Worm (Caenorhabditis elegans) whole organism, L4/young adult: ENCODE measurements around the gene dpy-1.

Source experiments
- W03F9.2 ChIP-seq: fragments of 150-350 bp; optimal IDR thresholded peaks from 2 replicates; lab custom pipeline; 2014; ENCODE audit warnings: missing biosample characterization, missing genetic modification characterization
- dao-5 ChIP-seq: sonication (generic microtip); optimal IDR thresholded peaks from 2 replicates; lab custom pipeline; 2016; ENCODE audit warnings: missing genotype, missing genetic modification characterization, moderate library complexity, missing compliant biosample characterization
- him-1 ChIP-seq: sonication (generic microtip); optimal IDR thresholded peaks from 2 replicates; lab custom pipeline; 2016; ENCODE audit warnings: missing genotype, missing genetic modification reagents, missing genetic modification characterization, missing compliant biosample characterization

DNA sequence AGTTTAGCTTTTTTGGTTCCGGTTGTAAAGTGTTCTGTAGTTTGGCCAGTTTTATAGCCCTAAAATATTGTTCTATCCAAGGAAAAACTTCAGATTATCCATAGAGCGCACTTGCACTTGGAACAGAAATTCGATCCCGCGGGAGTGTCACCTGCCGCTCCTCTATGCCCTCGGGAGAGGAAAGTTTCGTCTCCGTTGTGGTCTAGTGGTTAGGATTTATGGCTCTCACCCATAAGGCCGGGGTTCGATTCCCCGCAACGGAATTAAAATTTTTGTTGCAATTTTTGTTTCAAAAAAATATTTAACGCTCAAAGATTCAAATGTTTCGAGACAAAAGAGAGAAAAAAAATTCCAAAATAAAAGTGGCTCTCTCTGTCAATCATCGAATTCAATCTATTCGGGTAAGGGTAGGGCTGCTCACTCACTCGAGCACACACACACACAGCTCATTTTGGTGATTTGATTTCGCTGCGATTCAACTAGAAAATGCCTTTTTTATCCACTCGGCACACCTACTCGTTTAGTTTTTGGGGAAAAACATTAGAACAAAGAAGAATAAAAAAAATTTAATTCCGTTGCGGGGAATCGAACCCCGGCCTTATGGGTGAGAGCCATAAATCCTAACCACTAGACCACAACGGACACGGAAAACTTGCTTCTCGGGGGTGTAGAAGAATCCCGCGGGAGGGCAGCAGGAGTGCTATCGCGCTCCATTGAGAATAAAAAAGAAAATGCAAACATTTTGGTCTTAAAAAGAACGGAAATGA, 15.3 kb downstream of the dpy-1 start:
- TF ChIP-seq W03F9.2 (tag; lab: Kevin White, UChicago) (no peak), dao-5 (tag; lab: Kevin White, UChicago) (no peak), him-1 (tag; lab: Kevin White, UChicago) (no peak)
